Fruit fly (Drosophila melanogaster) whole organism, prepupa: Measurements from ENCODE around the gene Trmt112.

ENCODE experiments used
- CG10631 ChIP-seq: fragments of 200-800 bp; sonication (Bioruptor generic); optimal IDR thresholded peaks from 2 replicates; lab custom pipeline; 2016; ENCODE audit warnings: missing biosample characterization, missing genetic modification characterization
- CG10669 ChIP-seq: fragments of 200-800 bp; sonication (Bioruptor generic); optimal IDR thresholded peaks from 3 replicates; lab custom pipeline; 2018; ENCODE audit warnings: missing biosample characterization, mild to moderate bottlenecking, missing genetic modification characterization, moderate library complexity
- CG11294 ChIP-seq: fragments of 200-800 bp; sonication (Bioruptor generic); IDR thresholded peaks from 2 replicates; pipeline ENCODE4 v1.3.6; 2022; ENCODE audit warnings: missing biosample characterization, missing genetic modification characterization
- CG11762 ChIP-seq: fragments of 200-800 bp; sonication (Bioruptor generic); optimal IDR thresholded peaks from 3 replicates; lab custom pipeline; 2016; ENCODE audit warnings: missing biosample characterization, missing genetic modification characterization; ENCODE audit not compliant: insufficient read depth
- CG11902 ChIP-seq: fragments of 200-800 bp; sonication (Bioruptor generic); optimal IDR thresholded peaks from 3 replicates; lab custom pipeline; 2016; ENCODE audit warnings: missing biosample characterization, missing genetic modification characterization
- CG15336 ChIP-seq: fragments of 200-800 bp; sonication (Bioruptor generic); IDR thresholded peaks from 2 replicates; pipeline ENCODE4 v1.3.6; 2022; ENCODE audit warnings: missing biosample characterization, missing genetic modification characterization
- CG16779 ChIP-seq: fragments of 200-800 bp; sonication (Bioruptor generic); optimal IDR thresholded peaks from 3 replicates; lab custom pipeline; 2017; ENCODE audit warnings: missing biosample characterization, mild to moderate bottlenecking, missing genetic modification characterization
- CG3032 ChIP-seq: fragments of 200-800 bp; optimal IDR thresholded peaks from 2 replicates; lab custom pipeline; 2019; ENCODE audit warnings: missing biosample characterization, mild to moderate bottlenecking, missing genetic modification characterization, moderate library complexity
- CG31627 ChIP-seq: fragments of 200-800 bp; sonication (Bioruptor generic); optimal IDR thresholded peaks from 3 replicates; lab custom pipeline; 2016; ENCODE audit warnings: missing biosample characterization, missing genetic modification characterization
- CG32006 ChIP-seq: fragments of 200-800 bp; sonication (Bioruptor generic); optimal IDR thresholded peaks from 3 replicates; lab custom pipeline; 2017; ENCODE audit warnings: missing biosample characterization, mild to moderate bottlenecking, missing genetic modification characterization
- CG34406 ChIP-seq: fragments of 200-800 bp; sonication (Bioruptor generic); optimal IDR thresholded peaks from 3 replicates; lab custom pipeline; 2016; ENCODE audit warnings: missing biosample characterization, missing genetic modification characterization
- CG4318 ChIP-seq: fragments of 200-800 bp; sonication (Bioruptor generic); optimal IDR thresholded peaks from 3 replicates; lab custom pipeline; 2017; ENCODE audit warnings: missing biosample characterization, mild to moderate bottlenecking, missing genetic modification characterization
- CG6163 ChIP-seq: fragments of 200-800 bp; sonication (Bioruptor generic); IDR thresholded peaks from 3 replicates; pipeline ENCODE4 v1.3.6; 2022; ENCODE audit warnings: missing biosample characterization, missing genetic modification characterization
- CG6276 ChIP-seq: fragments of 200-800 bp; sonication (Bioruptor generic); optimal IDR thresholded peaks from 2 replicates; lab custom pipeline; 2017; ENCODE audit warnings: missing biosample characterization, mild to moderate bottlenecking, missing genetic modification characterization
- CG6854 ChIP-seq: fragments of 200-800 bp; sonication (Bioruptor generic); optimal IDR thresholded peaks from 2 replicates; lab custom pipeline; 2017; ENCODE audit warnings: missing biosample characterization, mild to moderate bottlenecking, missing genetic modification characterization
- CG7368 ChIP-seq: fragments of 200-800 bp; sonication (Bioruptor generic); optimal IDR thresholded peaks from 3 replicates; lab custom pipeline; 2016; ENCODE audit warnings: missing biosample characterization, missing genetic modification characterization
- CG8119 ChIP-seq: fragments of 200-800 bp; sonication (Bioruptor generic); IDR thresholded peaks from 3 replicates; pipeline ENCODE4 v1.3.6; 2022; ENCODE audit warnings: missing biosample characterization, missing genetic modification characterization
- CG8319 ChIP-seq: fragments of 200-800 bp; sonication (Bioruptor generic); optimal IDR thresholded peaks from 3 replicates; lab custom pipeline; 2016; ENCODE audit warnings: missing biosample characterization, missing genetic modification characterization
- Eip75B ChIP-seq: fragments of 200-800 bp; sonication (Bioruptor generic); optimal IDR thresholded peaks from 3 replicates; lab custom pipeline; 2016; ENCODE audit warnings: missing biosample characterization, missing genetic modification characterization
- Eip78C ChIP-seq: fragments of 200-800 bp; sonication (Bioruptor generic); peaks from one replicate; lab custom pipeline; 2016; ENCODE audit warnings: missing biosample characterization, missing genetic modification characterization
- Ets21C ChIP-seq: fragments of 200-800 bp; sonication (Bioruptor generic); optimal IDR thresholded peaks from 3 replicates; lab custom pipeline; 2016; ENCODE audit warnings: missing biosample characterization, missing genetic modification characterization
- Ets96B ChIP-seq: fragments of 200-800 bp; optimal IDR thresholded peaks from 2 replicates; lab custom pipeline; 2019; ENCODE audit warnings: missing biosample characterization, mild to moderate bottlenecking, missing genetic modification characterization, moderate library complexity
- Hr38 ChIP-seq: sonication (Bioruptor generic); optimal IDR thresholded peaks from 2 replicates; lab custom pipeline; 2016; ENCODE audit warnings: missing biosample characterization, missing genetic modification characterization
- Hr39 ChIP-seq: fragments of 200-800 bp; sonication (Bioruptor generic); optimal IDR thresholded peaks from 2 replicates; lab custom pipeline; 2016; ENCODE audit warnings: missing biosample characterization, missing genetic modification characterization
- Hr4 ChIP-seq: fragments of 200-800 bp; sonication (Bioruptor generic); optimal IDR thresholded peaks from 3 replicates; lab custom pipeline; 2016; ENCODE audit warnings: missing biosample characterization, missing genetic modification characterization
- OdsH ChIP-seq: fragments of 200-800 bp; sonication (Bioruptor generic); optimal IDR thresholded peaks from 3 replicates; lab custom pipeline; 2016; ENCODE audit warnings: missing biosample characterization, missing genetic modification characterization
- Sox102F ChIP-seq: fragments of 200-800 bp; sonication (Bioruptor generic); optimal IDR thresholded peaks from 2 replicates; lab custom pipeline; 2016; ENCODE audit warnings: missing biosample characterization, mild to moderate bottlenecking, missing genetic modification characterization
- Sox14 ChIP-seq: fragments of 200-800 bp; sonication (Bioruptor generic); optimal IDR thresholded peaks from 3 replicates; lab custom pipeline; 2016; ENCODE audit warnings: missing biosample characterization, missing genetic modification characterization
- Sox15 ChIP-seq: fragments of 200-800 bp; sonication (Bioruptor generic); optimal IDR thresholded peaks from 3 replicates; lab custom pipeline; 2016; ENCODE audit warnings: missing biosample characterization, missing genetic modification characterization
- achi ChIP-seq: fragments of 200-800 bp; sonication (Bioruptor generic); optimal IDR thresholded peaks from 3 replicates; lab custom pipeline; 2016; ENCODE audit warnings: missing biosample characterization, missing genetic modification characterization
- acj6 ChIP-seq: fragments of 200-800 bp; sonication (Bioruptor generic); optimal IDR thresholded peaks from 3 replicates; lab custom pipeline; 2016; ENCODE audit warnings: missing biosample characterization, missing genetic modification characterization
- cyc ChIP-seq: fragments of 200-800 bp; sonication (Bioruptor generic); optimal IDR thresholded peaks from 3 replicates; lab custom pipeline; 2016; ENCODE audit warnings: missing biosample characterization, missing genetic modification characterization
- dac ChIP-seq: fragments of 200-800 bp; sonication (Bioruptor generic); optimal IDR thresholded peaks from 2 replicates; lab custom pipeline; 2017; ENCODE audit warnings: missing biosample characterization, mild to moderate bottlenecking, missing genetic modification characterization
- dsx ChIP-seq: fragments of 200-800 bp; optimal IDR thresholded peaks from 3 replicates; lab custom pipeline; 2019; ENCODE audit warnings: missing biosample characterization, mild to moderate bottlenecking, missing genetic modification characterization, moderate library complexity; ENCODE audit not compliant: poor library complexity, severe bottlenecking
- eg ChIP-seq: fragments of 200-800 bp; sonication (Bioruptor generic); IDR thresholded peaks from 3 replicates; pipeline ENCODE4 v1.3.6; 2022; ENCODE audit warnings: missing biosample characterization, missing genetic modification characterization
- fkh ChIP-seq: fragments of 200-800 bp; sonication (Bioruptor generic); optimal IDR thresholded peaks from 3 replicates; lab custom pipeline; 2017; ENCODE audit warnings: missing biosample characterization, mild to moderate bottlenecking, missing genetic modification characterization, moderate library complexity
- lz ChIP-seq: fragments of 200-800 bp; sonication (Bioruptor generic); optimal IDR thresholded peaks from 3 replicates; lab custom pipeline; 2016; ENCODE audit warnings: missing biosample characterization, missing genetic modification characterization
- net ChIP-seq: fragments of 200-800 bp; sonication (Bioruptor generic); optimal IDR thresholded peaks from 3 replicates; lab custom pipeline; 2016; ENCODE audit warnings: missing biosample characterization, missing genetic modification characterization
- salr ChIP-seq, 2 experiments: fragments of 200-800 bp; sonication (Bioruptor generic); optimal IDR thresholded peaks; 3 replicates each; lab custom pipeline; 2016 to 2018; ENCODE audit warnings: missing biosample characterization in 2 of 2, missing genetic modification characterization in 2 of 2, mild to moderate bottlenecking in 1 of 2
- spab ChIP-seq: fragments of 200-800 bp; sonication (Bioruptor generic); optimal IDR thresholded peaks from 2 replicates; lab custom pipeline; 2017; ENCODE audit warnings: missing biosample characterization, mild to moderate bottlenecking, missing genetic modification characterization, missing genetic modification reagents
- ss ChIP-seq, 2 experiments: fragments of 200-800 bp; sonication (Bioruptor generic); optimal IDR thresholded peaks; 2 replicates in 1 of 2; 3 replicates in 1 of 2; lab custom pipeline; 2017 to 2018; ENCODE audit warnings: mild to moderate bottlenecking in 2 of 2, missing biosample characterization in 2 of 2, missing genetic modification characterization in 2 of 2, moderate library complexity in 1 of 2
- svp ChIP-seq: fragments of 200-800 bp; sonication (Bioruptor generic); peaks from one replicate; lab custom pipeline; 2016; ENCODE audit warnings: missing biosample characterization, missing genetic modification characterization
- vri ChIP-seq: fragments of 200-800 bp; sonication (Bioruptor generic); optimal IDR thresholded peaks from 3 replicates; lab custom pipeline; 2016; ENCODE audit warnings: missing biosample characterization, mild to moderate bottlenecking, missing genetic modification characterization

Gene Trmt112

DNA sequence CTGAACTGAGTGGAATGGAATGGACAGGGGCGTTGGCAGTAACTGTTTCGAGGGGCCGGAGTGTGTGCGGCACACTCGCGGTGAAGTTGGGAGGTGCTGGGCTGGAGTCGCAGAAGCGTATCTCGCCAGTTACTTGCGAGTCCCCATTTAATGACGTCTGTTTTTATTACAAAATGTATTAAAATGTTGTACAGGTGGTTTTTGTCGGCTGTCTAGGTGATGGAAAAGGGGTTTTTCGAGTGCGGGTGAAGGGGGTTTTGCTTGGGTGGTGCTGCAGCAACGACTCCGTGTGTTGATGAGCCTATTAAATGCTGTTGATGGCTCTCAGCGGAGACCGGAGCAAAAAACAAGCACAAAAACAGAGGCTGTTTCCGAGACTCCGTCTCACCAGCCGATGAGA, 34.7 kb upstream of the Trmt112 start (continued):
- TF ChIP-seq CG3032 (peak; percentile 74), lz (peak; percentile 44), CG6163 (GFP tag; lab: Robert Waterston, UW) (peak; percentile 82), CG10631 (peak; percentile 59), spab (GFP tag; lab: Kevin White, UChicago) (peak; percentile 64), CG8119 (peak; percentile 61; the same call in 2 of the 3 replicates), Hr39 (peak; percentile 45), Eip75B (GFP tag; lab: Kevin White, UChicago) (peak; percentile 72), dsx (GFP tag; lab: Kevin White, UChicago) (peak; percentile 95), vri (peak; percentile 48), CG31627 (GFP tag; lab: Kevin White, UChicago) (peak; percentile 40), CG34406 (GFP tag; lab: Kevin White, UChicago) (peak; percentile 50), cyc (GFP tag; lab: Kevin White, UChicago) (peak; percentile 51), acj6 (GFP tag; lab: Kevin White, UChicago) (peak; percentile 61), CG6854 (GFP tag; lab: Kevin White, UChicago) (no peak), salr (GFP tag; optimal IDR thresholded peaks at IDR 0.05; lab: Kevin White, UChicago) (peak in 1 of 2 experiments; percentile 49), CG4318 (peak; percentile 1), CG7368 (GFP tag; lab: Kevin White, UChicago) (peak; percentile 59), CG11294 (GFP tag; lab: Robert Waterston, UW) (peak; percentile 20; the same call in 1 of the 2 replicates), Sox14 (GFP tag; lab: Kevin White, UChicago) (peak; percentile 56), CG15336 (peak; percentile 69), Hr4 (GFP tag; lab: Kevin White, UChicago) (peak; percentile 34), Hr38 (GFP tag; lab: Kevin White, UChicago) (no peak), Sox102F (GFP tag; lab: Kevin White, UChicago) (peak; percentile 29), ss (GFP tag; optimal IDR thresholded peaks at IDR 0.05; lab: Kevin White, UChicago) (peak; percentile 60 to 85), net (peak; percentile 71), Sox15 (peak; percentile 43), CG11902 (GFP tag; lab: Kevin White, UChicago) (peak; percentile 34), eg (0 out of 3 replicates have a peak, but pooled peaks have one; percentile 50), fkh (GFP tag; lab: Kevin White, UChicago) (no peak), Eip78C (GFP tag; lab: Kevin White, UChicago) (peak; percentile 96)

DNA sequence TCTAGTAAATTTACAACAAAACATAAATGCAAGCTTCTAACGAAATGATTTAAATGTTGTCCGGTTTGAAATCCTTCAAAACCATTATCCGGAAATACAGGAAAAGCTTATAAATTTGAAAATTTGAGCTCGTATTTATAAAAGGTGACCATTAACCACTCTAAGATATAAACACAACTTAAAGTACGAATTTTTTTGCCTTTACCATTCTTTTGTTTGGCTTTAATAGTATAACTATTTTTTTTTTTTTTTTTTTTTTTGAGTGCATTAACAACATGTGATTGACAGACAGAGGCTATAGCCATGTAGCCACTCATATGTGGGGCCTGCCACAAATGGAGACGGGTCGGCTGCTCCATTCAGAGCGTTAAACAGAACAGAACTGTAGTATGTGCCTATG, 26.8 kb upstream of the Trmt112 start:
- TF ChIP-seq CG32006 (GFP tag; lab: Kevin White, UChicago) (peak; percentile 45), CG6854 (GFP tag; lab: Kevin White, UChicago) (no peak), Ets96B (tag; lab: Kevin White, UChicago) (peak; percentile 63), CG3032 (peak; percentile 55), Eip75B (GFP tag; lab: Kevin White, UChicago) (peak; percentile 33), CG11294 (GFP tag; lab: Robert Waterston, UW) (no peak), Ets21C (GFP tag; lab: Kevin White, UChicago) (no peak), CG6276 (GFP tag; lab: Kevin White, UChicago) (peak; percentile 2), OdsH (GFP tag; lab: Kevin White, UChicago) (peak; percentile 7), svp (GFP tag; lab: Kevin White, UChicago) (peak; percentile 59), dsx (GFP tag; lab: Kevin White, UChicago) (no peak), CG8119 (peak; percentile 23; the same call in 1 of the 3 replicates), spab (GFP tag; lab: Kevin White, UChicago) (peak; percentile 22), CG10669 (no peak), CG8319 (GFP tag; lab: Kevin White, UChicago) (no peak), Eip78C (GFP tag; lab: Kevin White, UChicago) (peak; percentile 73), Hr38 (GFP tag; lab: Kevin White, UChicago) (no peak), Hr4 (GFP tag; lab: Kevin White, UChicago) (no peak), CG15336 (0 out of 2 replicates have a peak, but pooled peaks have one; percentile 27), dac (GFP tag; lab: Kevin White, UChicago) (no peak), CG16779 (tag; lab: Kevin White, UChicago) (no peak), CG11762 (GFP tag; lab: Kevin White, UChicago) (peak; percentile 11), achi (no peak), Hr39 (no peak), CG10631 (peak; percentile 16)
